Worm (Caenorhabditis elegans) whole organism, L4 larva: ENCODE data around the gene lin-5.

Experiments used
- D1046.2 ChIP-seq: fragments of 200-800 bp; sonication (Bioruptor generic); IDR thresholded peaks from 2 replicates; pipeline ENCODE4 v1.3.6; 2022; ENCODE audit warnings: missing genetic modification characterization, missing compliant biosample characterization
- F49E8.2 ChIP-seq: sonication (generic microtip); optimal IDR thresholded peaks from 2 replicates; lab custom pipeline; 2016; ENCODE audit warnings: missing compliant biosample characterization, mild to moderate bottlenecking, missing genetic modification characterization, borderline replicate concordance
- aha-1 ChIP-seq: fragments of 150-350 bp; peaks from one replicate; lab custom pipeline; 2014; ENCODE audit warnings: missing biosample characterization, missing genetic modification characterization
- ama-1 ChIP-seq: fragments of 150-350 bp; optimal IDR thresholded peaks from 2 replicates; lab custom pipeline; 2014; ENCODE audit warnings: inconsistent platforms, mixed read lengths
- arid-1 ChIP-seq: fragments of 200-800 bp; sonication (Bioruptor generic); conservative IDR thresholded peaks from 2 replicates; pipeline ENCODE4 v1.3.6; 2022; ENCODE audit warnings: missing genetic modification reagents, missing genetic modification characterization, missing compliant biosample characterization
- ctbp-1 ChIP-seq: fragments of 200-800 bp; sonication (Bioruptor generic); IDR thresholded peaks from 2 replicates; pipeline ENCODE4 v1.3.6; 2022; ENCODE audit warnings: missing genetic modification reagents, missing genetic modification characterization, missing compliant biosample characterization
- hlh-11 ChIP-seq: fragments of 200-800 bp; sonication (Bioruptor generic); optimal IDR thresholded peaks from 2 replicates; lab custom pipeline; 2018; ENCODE audit warnings: mild to moderate bottlenecking, missing genetic modification characterization, missing compliant biosample characterization
- hlh-30 ChIP-seq: sonication (generic microtip); optimal IDR thresholded peaks from 2 replicates; lab custom pipeline; 2017; ENCODE audit warnings: antibody characterized with exemption, mild to moderate bottlenecking, missing genetic modification characterization, missing compliant biosample characterization; ENCODE audit not compliant: insufficient read depth
- hmg-1.1 ChIP-seq: fragments of 200-800 bp; sonication (Bioruptor generic); IDR thresholded peaks from 2 replicates; pipeline ENCODE4 v1.3.6; 2022; ENCODE audit warnings: missing genetic modification reagents, missing genetic modification characterization, missing compliant biosample characterization
- lin-1 ChIP-seq: fragments of 200-800 bp; sonication (Bioruptor generic); IDR thresholded peaks from 2 replicates; pipeline ENCODE4 v1.3.6; 2022; ENCODE audit warnings: missing genetic modification reagents, missing genetic modification characterization, missing compliant biosample characterization
- lin-38 ChIP-seq: fragments of 200-800 bp; sonication (Bioruptor generic); IDR thresholded peaks from 2 replicates; pipeline ENCODE4 v1.3.6; 2022; ENCODE audit warnings: missing genetic modification reagents, missing genetic modification characterization, missing compliant biosample characterization
- lir-3 ChIP-seq: sonication (generic microtip); optimal IDR thresholded peaks from 2 replicates; lab custom pipeline; 2016; ENCODE audit warnings: mild to moderate bottlenecking, missing genetic modification characterization, missing compliant biosample characterization
- mes-2 ChIP-seq: sonication (generic microtip); optimal IDR thresholded peaks from 2 replicates; lab custom pipeline; 2016; ENCODE audit warnings: missing genotype, mild to moderate bottlenecking, missing genetic modification characterization, missing compliant biosample characterization; ENCODE audit not compliant: poor library complexity, severe bottlenecking
- nhr-11 ChIP-seq: fragments of 150-350 bp; optimal IDR thresholded peaks from 2 replicates; lab custom pipeline; 2014; ENCODE audit warnings: missing biosample characterization, missing genetic modification characterization
- nhr-28 ChIP-seq: fragments of 150-350 bp; optimal IDR thresholded peaks from 2 replicates; lab custom pipeline; 2014; ENCODE audit warnings: missing biosample characterization, missing genetic modification characterization
- nhr-77 ChIP-seq: fragments of 150-350 bp; optimal IDR thresholded peaks from 2 replicates; lab custom pipeline; 2014; ENCODE audit warnings: missing biosample characterization, missing genetic modification characterization
- saeg-2 ChIP-seq: fragments of 200-800 bp; sonication (Bioruptor generic); IDR thresholded peaks from 2 replicates; pipeline ENCODE4 v1.3.6; 2022; ENCODE audit warnings: missing genetic modification reagents, missing genetic modification characterization, missing compliant biosample characterization
- skn-1 ChIP-seq: fragments of 150-350 bp; optimal IDR thresholded peaks from 2 replicates; lab custom pipeline; 2014; ENCODE audit warnings: missing biosample characterization, missing genetic modification characterization
- spr-3 ChIP-seq: fragments of 200-800 bp; sonication (Bioruptor generic); optimal IDR thresholded peaks from 2 replicates; lab custom pipeline; 2018; ENCODE audit warnings: mild to moderate bottlenecking, missing genetic modification characterization, missing compliant biosample characterization
- unc-39 ChIP-seq: sonication (generic microtip); optimal IDR thresholded peaks from 2 replicates; lab custom pipeline; 2017; ENCODE audit warnings: missing biosample characterization, missing genetic modification characterization
- unc-62 ChIP-seq, 3 experiments: fragments of 150-350 bp in 1 of 3; sonication (generic microtip); optimal IDR thresholded peaks in 2 of 3; peaks in 1 of 3; 1 replicate in 1 of 3; 2 replicates in 2 of 3; lab custom pipeline; 2014 to 2017; ENCODE audit warnings: missing biosample characterization in 3 of 3, missing genetic modification characterization in 3 of 3, missing genetic modification reagents in 3 of 3, missing genotype in 1 of 3
- zip-11 ChIP-seq: fragments of 200-800 bp; sonication (Bioruptor generic); IDR thresholded peaks from 2 replicates; pipeline ENCODE4 v1.3.6; 2022; ENCODE audit warnings: missing genetic modification characterization, missing compliant biosample characterization

lin-5 gene

DNA sequence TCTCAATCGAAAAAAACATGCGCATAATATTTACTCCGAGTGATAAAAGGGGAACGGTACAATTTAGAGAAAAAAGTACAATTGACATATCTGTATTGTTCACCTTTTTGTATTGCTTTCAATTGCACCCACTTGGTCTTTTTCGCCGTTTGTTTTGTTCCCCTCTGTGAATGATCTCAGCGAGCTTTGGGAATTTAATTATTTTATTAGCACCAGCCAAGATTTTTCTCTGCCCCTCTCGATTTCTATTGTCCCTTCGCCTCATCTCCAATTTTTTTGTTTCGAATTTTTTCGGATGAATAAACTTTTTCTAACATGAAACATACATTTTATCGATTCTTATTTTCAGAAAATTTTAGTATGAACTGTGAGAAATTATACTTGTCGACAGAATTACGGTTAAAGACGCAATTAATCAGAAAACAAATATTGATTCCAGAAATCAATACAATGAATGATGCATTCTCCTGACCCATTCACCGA is 39.9 kb downstream of the lin-5 start, which contains the start of gene rev-1:
Gene rev-1 (plus strand): TSS at position 433 of the 483 bp plus-strand sequence.
- TF ChIP-seq unc-39 (tag; lab: Kevin White, UChicago) (no peak), zip-11 (GFP tag; lab: Robert Waterston, UW) (no peak), arid-1 (GFP tag; lab: Robert Waterston, UW) (0 out of 2 replicates have a peak, but pooled peaks have one; percentile 45), lin-38 (GFP tag; lab: Robert Waterston, UW) (0 out of 2 replicates have a peak, but pooled peaks have one; percentile 32), ama-1 (peak; percentile 8), unc-62 (GFP tag; optimal IDR thresholded peaks at IDR 0.05 in 1 of 2; lab: Kevin White, UChicago) (peak in 1 of 2 experiments; percentile 61), unc-62 (tag; optimal IDR thresholded peaks at IDR 0.05; lab: Kevin White, UChicago) (no peak)

DNA sequence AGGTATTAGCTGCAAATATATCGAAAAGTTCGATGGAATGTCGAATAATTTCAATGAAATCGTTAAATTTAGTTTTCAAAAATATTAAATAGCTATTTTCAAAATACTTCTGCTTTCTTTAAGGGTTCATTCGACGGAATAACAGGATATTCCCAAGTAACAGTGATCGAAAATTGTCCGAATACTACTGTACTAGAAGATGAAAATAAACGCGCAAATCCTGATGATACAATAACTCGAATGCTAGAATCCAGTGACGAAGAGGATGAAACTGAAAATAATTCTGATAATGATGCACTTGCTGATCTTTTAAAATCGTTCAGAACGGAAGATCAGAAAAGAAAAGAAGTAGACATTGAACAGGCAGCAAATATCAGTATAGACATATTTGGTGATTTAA is 40.4 kb downstream of the lin-5 start:
- TF ChIP-seq aha-1 (tag; lab: Kevin White, UChicago) (peak; percentile 92), mes-2 (no peak)

DNA sequence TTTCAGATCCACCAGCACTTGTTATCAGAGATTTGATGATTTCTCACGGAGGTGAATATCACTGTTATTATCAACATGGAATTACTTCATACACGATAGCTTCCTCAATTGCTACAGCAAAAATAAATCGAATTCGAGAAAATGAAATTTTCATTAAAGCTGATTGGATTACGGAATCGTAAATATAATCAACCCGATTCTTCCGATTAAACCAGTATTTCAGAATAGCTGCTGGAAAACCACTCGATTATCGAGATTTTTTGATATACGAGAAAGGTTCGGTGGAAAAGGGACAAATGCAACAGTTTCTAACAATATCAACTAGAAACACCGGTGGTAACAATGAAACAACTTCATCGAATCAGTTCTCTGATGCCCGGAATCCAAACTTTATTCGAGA is 41.6 kb downstream of the lin-5 start:
- TF ChIP-seq F49E8.2 (tag; lab: Kevin White, UChicago) (no peak), hmg-1.1 (no peak), nhr-77 (tag; lab: Kevin White, UChicago) (no peak), nhr-28 (no peak), lin-1 (GFP tag; lab: Robert Waterston, UW) (no peak), D1046.2 (no peak)

DNA sequence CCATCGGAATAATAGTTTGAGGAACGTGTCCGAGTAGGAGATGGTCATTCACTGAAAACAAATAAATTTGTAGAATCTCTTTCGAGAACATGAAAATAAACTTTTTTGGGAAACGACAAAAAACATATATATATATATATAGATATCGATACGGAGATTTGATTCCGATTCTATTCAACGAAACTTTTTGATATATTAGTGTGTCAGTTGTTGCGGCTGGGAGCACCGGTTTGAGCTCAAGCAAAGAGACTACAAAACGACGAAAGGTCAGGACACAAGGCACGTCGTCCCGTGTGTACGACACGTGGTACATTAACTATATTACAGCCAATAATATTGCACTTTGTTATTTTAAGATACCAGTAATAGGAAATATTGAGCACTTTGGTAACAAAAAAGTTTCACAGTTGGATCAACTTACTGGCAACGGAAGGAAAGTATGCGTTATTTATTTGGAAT is 47.2 kb downstream of the lin-5 start, which contains the start of gene best-23:
Gene best-23 (minus strand): TSS at position 51 of the 459 bp plus-strand sequence.
- TF ChIP-seq hlh-11 (tag; lab: Kevin White, UChicago) (peak; percentile 22), D1046.2 (no peak), spr-3 (GFP tag; lab: Kevin White, UChicago) (no peak), nhr-11 (tag; lab: Kevin White, UChicago) (peak; percentile 6), saeg-2 (no peak), hlh-30 (tag; lab: Kevin White, UChicago) (peak; percentile 45), lir-3 (tag; lab: Kevin White, UChicago) (no peak), skn-1 (tag; lab: Kevin White, UChicago) (no peak)

DNA sequence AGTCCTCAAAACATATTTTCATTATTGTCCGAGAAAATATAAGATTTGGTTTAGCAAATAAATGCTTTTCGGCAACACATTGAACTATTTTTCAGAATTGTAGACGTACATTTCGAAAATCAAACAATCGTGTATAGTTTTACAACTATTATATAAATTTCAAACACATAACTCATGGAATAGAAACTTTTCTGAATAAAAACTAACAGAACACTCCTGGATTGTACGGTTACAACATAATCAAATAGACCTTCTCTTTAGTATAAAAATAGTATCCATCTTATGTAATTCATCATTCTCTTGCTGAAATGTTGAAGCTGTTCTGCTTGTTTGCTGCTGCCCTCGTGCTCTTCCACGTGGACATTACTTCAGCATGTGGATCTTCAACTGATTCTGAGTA is 50.6 kb downstream of the lin-5 start, which contains the start of gene ZK675.4:
Gene ZK675.4 (plus strand): TSS at position 301 of the 400 bp plus-strand sequence.
- peak; percentile 38 for TF ChIP-seq aha-1 (tag; lab: Kevin White, UChicago)
- TF ChIP-seq ctbp-1 (GFP tag; lab: Robert Waterston, UW): no peak
